Worm (Caenorhabditis elegans): ENCODE results near the gene F53H8.3.

ce11 chrX:912990-913389, 25.4 kb upstream of the F53H8.3 start, which contains the start of gene F35H12.6:
- TF ChIP-seq nhr-232 (tag; optimal IDR thresholded peaks at IDR 0.05) (no peak), ceh-22 (tag; optimal IDR thresholded peaks at IDR 0.05) (no peak), lin-11 (tag; optimal IDR thresholded peaks at IDR 0.05) (no peak), dmd-4 (tag; optimal IDR thresholded peaks at IDR 0.05; ENCODE audit: borderline replicate concordance) (no peak)

Data from whole organism, late embryonic.